Fruit fly (Drosophila melanogaster): ENCODE data around the gene Nelf-A.

DNA sequence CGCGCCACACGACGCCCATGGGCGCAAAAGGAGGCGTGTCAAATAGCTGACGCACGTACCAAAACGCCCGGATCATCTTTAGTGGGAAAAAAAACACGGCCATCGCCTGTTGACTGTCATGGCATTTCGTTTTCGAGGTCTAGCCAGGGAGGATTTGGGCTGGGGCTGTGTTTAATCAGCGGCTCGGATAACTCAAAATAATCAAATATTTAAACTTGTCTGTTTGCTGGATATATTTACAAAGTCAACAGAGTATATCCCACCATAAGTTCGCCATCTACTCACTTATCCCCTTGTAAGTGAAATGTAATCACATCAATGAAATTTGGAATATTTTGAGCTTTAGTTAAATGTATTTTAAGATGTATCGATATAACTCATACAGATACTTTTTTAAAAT lies 37.3 kb downstream of the Nelf-A start:
- TF ChIP-seq CG17806 (tag; optimal IDR thresholded peaks at IDR 0.05) = no peak
- TF ChIP-seq EcR (GFP tag; optimal IDR thresholded peaks at IDR 0.05) = no peak

Data from whole organism, pupa.